Worm (Caenorhabditis elegans) whole organism, L3 larva: ENCODE results near the gene T26C5.5.
A peak's percentile ranks its signal among the peaks of the same experiment; 100 is the strongest.

Experiments
- R02D3.7 ChIP-seq: fragments of 150-350 bp; optimal IDR thresholded peaks from 2 replicates; lab custom pipeline; 2014; ENCODE audit warnings: missing biosample characterization, missing genetic modification characterization
- ZK546.5 ChIP-seq: sonication (generic microtip); optimal IDR thresholded peaks from 2 replicates; lab custom pipeline; 2017; ENCODE audit warnings: missing biosample characterization, missing genetic modification characterization
- aly-2 ChIP-seq: fragments of 150-350 bp; optimal IDR thresholded peaks from 2 replicates; lab custom pipeline; 2014; ENCODE audit warnings: missing biosample characterization, missing genetic modification characterization
- ama-1 ChIP-seq: fragments of 150-350 bp; optimal IDR thresholded peaks from 2 replicates; lab custom pipeline; 2018
- ceh-16 ChIP-seq: sonication (generic microtip); optimal IDR thresholded peaks from 2 replicates; lab custom pipeline; 2017; ENCODE audit warnings: missing biosample characterization, missing genetic modification characterization
- ceh-28 ChIP-seq: fragments of 150-350 bp; optimal IDR thresholded peaks from 2 replicates; lab custom pipeline; 2014; ENCODE audit warnings: missing biosample characterization, missing genetic modification reagents, missing genetic modification characterization
- ceh-82 ChIP-seq: fragments of 150-350 bp; optimal IDR thresholded peaks from 2 replicates; lab custom pipeline; 2014; ENCODE audit warnings: missing biosample characterization, missing genetic modification characterization
- ceh-9 ChIP-seq: sonication (generic microtip); optimal IDR thresholded peaks from 2 replicates; lab custom pipeline; 2018; ENCODE audit warnings: missing biosample characterization, missing genetic modification characterization
- daf-12 ChIP-seq: fragments of 150-350 bp; optimal IDR thresholded peaks from 2 replicates; lab custom pipeline; 2014; ENCODE audit warnings: missing biosample characterization, missing genetic modification reagents, missing genetic modification characterization
- egl-27 ChIP-seq: sonication (generic microtip); optimal IDR thresholded peaks from 4 replicates; lab custom pipeline; 2017; ENCODE audit warnings: missing biosample characterization, missing genetic modification reagents, missing genetic modification characterization
- egl-5 ChIP-seq: fragments of 150-350 bp; optimal IDR thresholded peaks from 2 replicates; lab custom pipeline; 2017; ENCODE audit warnings: missing biosample characterization, missing genetic modification reagents, missing genetic modification characterization, inconsistent platforms
- elt-1 ChIP-seq: fragments of 150-350 bp; optimal IDR thresholded peaks from 2 replicates; lab custom pipeline; 2014; ENCODE audit warnings: missing biosample characterization, missing genetic modification characterization
- elt-2 ChIP-seq: sonication (generic microtip); optimal IDR thresholded peaks from 2 replicates; lab custom pipeline; 2016; ENCODE audit warnings: missing genetic modification reagents, mild to moderate bottlenecking, missing genetic modification characterization, missing compliant biosample characterization
- elt-3 ChIP-seq, 3 experiments: fragments of 150-350 bp in 1 of 3; sonication (generic microtip) in 2 of 3; optimal IDR thresholded peaks; 2 replicates in 2 of 3; 4 replicates in 1 of 3; lab custom pipeline; 2014 to 2017; ENCODE audit warnings: missing biosample characterization in 3 of 3, missing genetic modification characterization in 3 of 3
- eor-1 ChIP-seq, 2 experiments: fragments of 150-350 bp; optimal IDR thresholded peaks; 2 replicates each; lab custom pipeline; 2014 to 2018; ENCODE audit warnings: missing biosample characterization in 2 of 2, missing genetic modification characterization in 2 of 2
- fkh-10 ChIP-seq: sonication (generic microtip); optimal IDR thresholded peaks from 2 replicates; lab custom pipeline; 2017; ENCODE audit warnings: missing biosample characterization, missing genetic modification reagents, missing genetic modification characterization
- fkh-2 ChIP-seq: fragments of 150-350 bp; optimal IDR thresholded peaks from 2 replicates; lab custom pipeline; 2014; ENCODE audit warnings: missing biosample characterization, missing genetic modification reagents, missing genetic modification characterization
- fos-1 ChIP-seq: fragments of 150-350 bp; optimal IDR thresholded peaks from 2 replicates; lab custom pipeline; 2014; ENCODE audit warnings: missing biosample characterization, missing genetic modification characterization
- hmg-11 ChIP-seq: sonication (generic microtip); optimal IDR thresholded peaks from 2 replicates; lab custom pipeline; 2016; ENCODE audit warnings: missing genetic modification characterization, missing compliant biosample characterization
- jun-1 ChIP-seq: fragments of 150-350 bp; optimal IDR thresholded peaks from 2 replicates; lab custom pipeline; 2014; ENCODE audit warnings: missing biosample characterization, missing genetic modification reagents, missing genetic modification characterization
- lin-15B ChIP-seq: fragments of 150-350 bp; optimal IDR thresholded peaks from 2 replicates; lab custom pipeline; 2014; ENCODE audit warnings: missing biosample characterization, missing genetic modification characterization
- lin-39 ChIP-seq: fragments of 150-350 bp; optimal IDR thresholded peaks from 2 replicates; lab custom pipeline; 2018; ENCODE audit warnings: missing biosample characterization, missing genetic modification reagents, missing genetic modification characterization
- lsy-12 ChIP-seq: sonication (generic microtip); optimal IDR thresholded peaks from 2 replicates; lab custom pipeline; 2016; ENCODE audit warnings: mild to moderate bottlenecking, missing genetic modification characterization, missing compliant biosample characterization
- mdl-1 ChIP-seq: fragments of 150-350 bp; optimal IDR thresholded peaks from 2 replicates; lab custom pipeline; 2014; ENCODE audit warnings: missing biosample characterization, missing genetic modification characterization
- mml-1 ChIP-seq: fragments of 150-350 bp; sonication (generic microtip); optimal IDR thresholded peaks from 3 replicates; lab custom pipeline; 2014; ENCODE audit warnings: missing biosample characterization, missing genetic modification characterization
- nfya-1 ChIP-seq: sonication (generic microtip); optimal IDR thresholded peaks from 2 replicates; lab custom pipeline; 2017; ENCODE audit warnings: missing genetic modification characterization, mild to moderate bottlenecking, missing compliant biosample characterization, antibody characterized with exemption, moderate library complexity; ENCODE audit not compliant: insufficient read depth
- nhr-11 ChIP-seq: fragments of 150-350 bp; optimal IDR thresholded peaks from 2 replicates; lab custom pipeline; 2014; ENCODE audit warnings: missing biosample characterization, missing genetic modification characterization
- nhr-12 ChIP-seq: fragments of 150-350 bp; optimal IDR thresholded peaks from 2 replicates; lab custom pipeline; 2014; ENCODE audit warnings: missing biosample characterization, missing genetic modification characterization
- nhr-23 ChIP-seq: fragments of 150-350 bp; optimal IDR thresholded peaks from 2 replicates; lab custom pipeline; 2014; ENCODE audit warnings: missing biosample characterization, missing genetic modification reagents, missing genetic modification characterization
- nhr-237 ChIP-seq: fragments of 150-350 bp; optimal IDR thresholded peaks from 2 replicates; lab custom pipeline; 2014; ENCODE audit warnings: missing biosample characterization, missing genetic modification characterization
- nhr-25 ChIP-seq: sonication (generic microtip); optimal IDR thresholded peaks from 2 replicates; lab custom pipeline; 2017; ENCODE audit warnings: missing biosample characterization, missing genetic modification characterization
- nhr-28 ChIP-seq: fragments of 150-350 bp; optimal IDR thresholded peaks from 2 replicates; lab custom pipeline; 2014; ENCODE audit warnings: missing biosample characterization, missing genetic modification characterization
- nhr-43 ChIP-seq: sonication (generic microtip); optimal IDR thresholded peaks from 2 replicates; lab custom pipeline; 2016; ENCODE audit warnings: mild to moderate bottlenecking, missing genetic modification characterization, missing compliant biosample characterization; ENCODE audit not compliant: poor library complexity, severe bottlenecking
- nhr-67 ChIP-seq: fragments of 150-350 bp; optimal IDR thresholded peaks from 2 replicates; lab custom pipeline; 2014; ENCODE audit warnings: missing biosample characterization, missing genetic modification characterization
- nhr-76 ChIP-seq: fragments of 150-350 bp; sonication (generic microtip); optimal IDR thresholded peaks from 5 replicates; lab custom pipeline; 2014; ENCODE audit warnings: missing biosample characterization, missing genetic modification characterization
- nhr-77 ChIP-seq: fragments of 150-350 bp; optimal IDR thresholded peaks from 2 replicates; lab custom pipeline; 2014; ENCODE audit warnings: missing biosample characterization, missing genetic modification characterization
- pha-4 ChIP-seq: fragments of 150-350 bp; optimal IDR thresholded peaks from 2 replicates; lab custom pipeline; 2014; ENCODE audit warnings: missing biosample characterization, missing genetic modification reagents, missing genetic modification characterization
- pqm-1 ChIP-seq: fragments of 150-350 bp; optimal IDR thresholded peaks from 2 replicates; lab custom pipeline; 2017; ENCODE audit warnings: missing biosample characterization, missing genetic modification characterization, inconsistent platforms
- sea-2 ChIP-seq: fragments of 150-350 bp; sonication (generic microtip); optimal IDR thresholded peaks from 4 replicates; lab custom pipeline; 2014; ENCODE audit warnings: missing biosample characterization, missing genetic modification reagents, missing genetic modification characterization
- skn-1 ChIP-seq: fragments of 150-350 bp; optimal IDR thresholded peaks from 2 replicates; lab custom pipeline; 2014; ENCODE audit warnings: missing biosample characterization, missing genetic modification characterization
- snpc-4 ChIP-seq: fragments of 150-350 bp; optimal IDR thresholded peaks from 2 replicates; lab custom pipeline; 2014; ENCODE audit warnings: missing biosample characterization, missing genetic modification characterization
- tbx-2 ChIP-seq: sonication (generic microtip); optimal IDR thresholded peaks from 2 replicates; lab custom pipeline; 2016; ENCODE audit warnings: mild to moderate bottlenecking, missing genetic modification characterization, missing compliant biosample characterization
- unc-39 ChIP-seq: sonication (generic microtip); optimal IDR thresholded peaks from 4 replicates; lab custom pipeline; 2017; ENCODE audit warnings: missing biosample characterization, missing genetic modification characterization
- unc-62 ChIP-seq: fragments of 150-350 bp; sonication (generic microtip); optimal IDR thresholded peaks from 4 replicates; lab custom pipeline; 2014; ENCODE audit warnings: missing biosample characterization, missing genetic modification reagents, missing genetic modification characterization
- zag-1 ChIP-seq: fragments of 150-350 bp; optimal IDR thresholded peaks from 2 replicates; lab custom pipeline; 2014; ENCODE audit warnings: missing biosample characterization, missing genetic modification characterization
- ztf-11 ChIP-seq: fragments of 150-350 bp; optimal IDR thresholded peaks from 2 replicates; lab custom pipeline; 2014; ENCODE audit warnings: missing biosample characterization, missing genetic modification characterization
- ztf-4 ChIP-seq: fragments of 150-350 bp; optimal IDR thresholded peaks from 2 replicates; lab custom pipeline; 2014; ENCODE audit warnings: missing biosample characterization, missing genetic modification characterization

Gene T26C5.5

DNA sequence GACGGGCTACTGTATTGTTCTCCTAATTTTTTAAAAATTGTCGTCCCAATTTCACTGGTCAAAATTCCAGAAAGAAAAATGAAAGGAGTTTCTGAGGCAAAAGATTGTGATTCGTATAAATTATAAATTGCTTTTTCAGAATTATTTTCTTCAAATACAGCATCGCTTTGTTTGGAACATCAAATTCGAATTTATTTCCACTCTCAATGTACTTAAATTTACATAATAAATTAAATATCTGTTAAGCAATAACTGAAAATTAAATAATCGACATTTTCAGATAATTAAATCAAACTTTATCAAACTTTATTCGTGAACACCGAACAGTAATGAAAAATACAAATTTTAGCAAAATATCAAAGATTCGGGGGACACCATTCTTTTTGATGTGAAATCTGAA is 28.2 kb upstream of the T26C5.5 start:
- TF ChIP-seq ceh-28 (tag; lab: Kevin White, UChicago) (peak; percentile 8), elt-3 (tag; optimal IDR thresholded peaks at IDR 0.05; lab: Kevin White, UChicago) (no peak)

DNA sequence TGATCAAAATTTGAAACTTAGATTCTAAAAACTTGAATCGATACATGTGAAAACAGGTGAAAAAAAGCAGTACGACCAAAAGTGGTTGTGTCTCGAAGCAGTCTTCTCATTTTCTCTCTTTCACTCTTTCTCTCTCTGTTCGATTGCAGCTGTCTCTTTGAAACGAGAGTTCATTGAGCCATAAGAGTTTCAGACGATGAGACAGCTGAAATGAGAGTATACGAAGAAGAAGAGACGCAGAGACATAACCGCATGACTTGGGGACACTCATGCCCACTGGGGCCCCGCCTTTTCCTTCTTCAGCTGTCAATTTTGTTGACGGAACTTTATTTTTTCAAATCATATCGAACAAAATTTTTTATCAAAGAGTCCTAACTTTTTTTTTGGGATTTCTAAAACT is 27.4 kb upstream of the T26C5.5 start:
- no peak for TF ChIP-seq nhr-237 (tag; lab: Kevin White, UChicago)
- peak; percentile 85 for TF ChIP-seq ceh-28 (tag; lab: Kevin White, UChicago)
- peak; percentile 93 for TF ChIP-seq nfya-1 (tag; lab: Kevin White, UChicago)
- TF ChIP-seq R02D3.7 (tag; lab: Kevin White, UChicago): peak; percentile 39
- no peak for TF ChIP-seq nhr-67 (tag; lab: Kevin White, UChicago)
- no peak for TF ChIP-seq daf-12
- TF ChIP-seq nhr-43 (tag; lab: Kevin White, UChicago): peak; percentile 69
- TF ChIP-seq nhr-76 (tag; lab: Kevin White, UChicago): no peak
- peak; percentile 40 for TF ChIP-seq egl-27
- TF ChIP-seq ceh-16 (tag; lab: Kevin White, UChicago): no peak
- TF ChIP-seq unc-62 (GFP tag; lab: Kevin White, UChicago): peak; percentile 84
- TF ChIP-seq elt-2 (tag; lab: Kevin White, UChicago): peak; percentile 78
- TF ChIP-seq ceh-9 (tag; lab: Kevin White, UChicago): no peak
- TF ChIP-seq tbx-2 (tag; lab: Kevin White, UChicago): peak; percentile 39
- TF ChIP-seq lin-15B: peak; percentile 40
- peak; percentile 91 for TF ChIP-seq pha-4
- TF ChIP-seq nhr-23: peak; percentile 85
- peak; percentile 74 for TF ChIP-seq hmg-11 (tag; lab: Kevin White, UChicago)
- TF ChIP-seq fkh-2 (tag; lab: Kevin White, UChicago): no peak
- TF ChIP-seq ama-1 (lab: Kevin White, UChicago): peak; percentile 62
- TF ChIP-seq zag-1 (tag; lab: Kevin White, UChicago): peak; percentile 1
- TF ChIP-seq ztf-11: no peak
- TF ChIP-seq mdl-1 (tag; lab: Kevin White, UChicago): peak; percentile 67
- no peak for TF ChIP-seq nhr-12 (tag; lab: Kevin White, UChicago)
- no peak for TF ChIP-seq elt-1 (tag; lab: Kevin White, UChicago)
- no peak for TF ChIP-seq ztf-4 (tag; lab: Kevin White, UChicago)
- peak; percentile 83 for TF ChIP-seq nhr-11 (tag; lab: Kevin White, UChicago)
- peak; percentile 21 for TF ChIP-seq pqm-1 (tag; lab: Kevin White, UChicago)
- TF ChIP-seq sea-2: no peak
- TF ChIP-seq unc-39 (tag; lab: Kevin White, UChicago): no peak
- TF ChIP-seq mml-1: no peak
- peak; percentile 57 for TF ChIP-seq lsy-12
- TF ChIP-seq ZK546.5 (tag; lab: Kevin White, UChicago): no peak
- no peak for TF ChIP-seq ceh-82 (tag; lab: Kevin White, UChicago)
- peak; percentile 20 for TF ChIP-seq nhr-77 (tag; lab: Kevin White, UChicago)
- no peak for TF ChIP-seq nhr-28 (tag; lab: Kevin White, UChicago)
- TF ChIP-seq fos-1 (tag; lab: Kevin White, UChicago): no peak
- TF ChIP-seq aly-2 (tag; lab: Kevin White, UChicago): no peak
- TF ChIP-seq jun-1 (tag; lab: Kevin White, UChicago): peak; percentile 74
- TF ChIP-seq nhr-25 (tag; lab: Kevin White, UChicago): peak; percentile 78
- TF ChIP-seq snpc-4 (tag; lab: Kevin White, UChicago): peak; percentile 49
- TF ChIP-seq eor-1 (tag; optimal IDR thresholded peaks at IDR 0.05; lab: Kevin White, UChicago): no peak
- TF ChIP-seq elt-3 (tag; optimal IDR thresholded peaks at IDR 0.05; lab: Kevin White, UChicago): no peak
- peak; percentile 76 for TF ChIP-seq lin-39
- TF ChIP-seq fkh-10 (GFP tag; lab: Kevin White, UChicago): peak; percentile 31
- peak; percentile 40 for TF ChIP-seq skn-1 (tag; lab: Kevin White, UChicago)
- TF ChIP-seq egl-5: peak; percentile 1
